Fruit fly (Drosophila melanogaster) whole organism, wandering third instar larva: ENCODE measurements around the gene Ankle2.

Experiments used
- Dfd ChIP-seq: fragments of >200 bp; optimal IDR thresholded peaks from 2 replicates; lab custom pipeline; 2017; ENCODE audit warnings: missing biosample characterization, missing genetic modification characterization
- Myc ChIP-seq: fragments of >200 bp; optimal IDR thresholded peaks from 2 replicates; lab custom pipeline; 2017
- br ChIP-seq: fragments of 200-800 bp; sonication (Bioruptor generic); optimal IDR thresholded peaks from 2 replicates; lab custom pipeline; 2016; ENCODE audit warnings: missing biosample characterization, missing genetic modification characterization
- dmrt93B ChIP-seq: fragments of 200-800 bp; sonication (Bioruptor generic); optimal IDR thresholded peaks from 2 replicates; lab custom pipeline; 2018; ENCODE audit warnings: missing biosample characterization, mild to moderate bottlenecking, missing genetic modification characterization
- jim ChIP-seq: fragments of 175-275, 200-325 bp; sonication (Bioruptor generic); optimal IDR thresholded peaks from 2 replicates; lab custom pipeline; 2016; ENCODE audit warnings: missing biosample characterization, mild to moderate bottlenecking, missing genetic modification characterization
- sv ChIP-seq: fragments of 200-800 bp; sonication (Bioruptor generic); optimal IDR thresholded peaks from 3 replicates; lab custom pipeline; 2016; ENCODE audit warnings: missing biosample characterization, missing genetic modification characterization
- usp ChIP-seq: fragments of >200 bp; optimal IDR thresholded peaks from 2 replicates; lab custom pipeline; 2017; ENCODE audit warnings: missing biosample characterization, missing genetic modification characterization

dm6 chrX:17611455-17611854 is 32.4 kb upstream of the Ankle2 start:
- TF ChIP-seq br (GFP tag; lab: Kevin White, UChicago): no peak
- no peak for TF ChIP-seq dmrt93B (GFP tag; lab: Kevin White, UChicago)
- no peak for TF ChIP-seq sv (GFP tag; lab: Kevin White, UChicago)
- no peak for TF ChIP-seq usp (GFP tag; lab: Kevin White, UChicago)
- TF ChIP-seq jim (GFP tag; lab: Kevin White, UChicago): no peak
- no peak for TF ChIP-seq Myc (lab: Kevin White, UChicago)
- TF ChIP-seq Dfd (GFP tag; lab: Kevin White, UChicago): no peak
